Fruit fly (Drosophila melanogaster) whole organism, embryonic: ENCODE data around the gene CG3513.

ENCODE experiments used
- ATbp ChIP-seq: fragments of 200-800 bp; sonication (Bioruptor generic); optimal IDR thresholded peaks from 2 replicates; lab custom pipeline; 2017; ENCODE audit warnings: missing biosample characterization, mild to moderate bottlenecking, missing genetic modification characterization, missing genetic modification reagents
- Blimp-1 ChIP-seq: fragments of 200-800 bp; sonication (Bioruptor generic); optimal IDR thresholded peaks from 3 replicates; lab custom pipeline; 2018; ENCODE audit warnings: missing biosample characterization, missing genetic modification characterization, mild to moderate bottlenecking, moderate library complexity, missing genetic modification reagents
- CG13296 ChIP-seq: fragments of 200-800 bp; sonication (Bioruptor generic); optimal IDR thresholded peaks from 3 replicates; lab custom pipeline; 2018; ENCODE audit warnings: missing biosample characterization, mild to moderate bottlenecking, missing genetic modification characterization
- CG14667 ChIP-seq: fragments of 200-800 bp; sonication (Bioruptor generic); IDR thresholded peaks from 2 replicates; pipeline ENCODE4 v1.3.6; 2022; ENCODE audit warnings: missing biosample characterization, missing genetic modification characterization
- CG17186 ChIP-seq: fragments of 200-800 bp; sonication (Bioruptor generic); optimal IDR thresholded peaks from 3 replicates; lab custom pipeline; 2017; ENCODE audit warnings: missing biosample characterization, missing genetic modification reagents, missing genetic modification characterization
- CG17385 ChIP-seq: fragments of 200-800 bp; sonication (Bioruptor generic); optimal IDR thresholded peaks from 3 replicates; lab custom pipeline; 2018; ENCODE audit warnings: missing biosample characterization, mild to moderate bottlenecking, missing genetic modification characterization
- CG17612 ChIP-seq: fragments of 200-800 bp; sonication (Bioruptor generic); IDR thresholded peaks from 2 replicates; pipeline ENCODE4 v1.3.6; 2022; ENCODE audit warnings: missing biosample characterization, missing genetic modification characterization
- CG18011 ChIP-seq: fragments of 200-800 bp; sonication (Bioruptor generic); optimal IDR thresholded peaks from 2 replicates; lab custom pipeline; 2017; ENCODE audit warnings: missing biosample characterization, missing genetic modification characterization, mild to moderate bottlenecking, moderate library complexity, missing genotype
- CG30403 ChIP-seq: fragments of 200-800 bp; sonication (Bioruptor generic); optimal IDR thresholded peaks from 3 replicates; lab custom pipeline; 2016; ENCODE audit warnings: missing biosample characterization, missing genetic modification characterization
- CG34422 ChIP-seq: fragments of 200-800 bp; sonication (Bioruptor generic); IDR thresholded peaks from 3 replicates; pipeline ENCODE4 v1.3.6; 2022; ENCODE audit warnings: missing biosample characterization, missing genetic modification characterization
- CG4617 ChIP-seq: fragments of 200-800 bp; sonication (Bioruptor generic); optimal IDR thresholded peaks from 3 replicates; lab custom pipeline; 2016; ENCODE audit warnings: missing biosample characterization, missing genetic modification characterization, borderline replicate concordance
- CG4820 ChIP-seq: fragments of 200-800 bp; sonication (Bioruptor generic); optimal IDR thresholded peaks from 3 replicates; lab custom pipeline; 2016; ENCODE audit warnings: missing biosample characterization, missing genetic modification characterization
- CG6765 ChIP-seq: fragments of 200-800 bp; sonication (Bioruptor generic); optimal IDR thresholded peaks from 3 replicates; lab custom pipeline; 2017; ENCODE audit warnings: missing biosample characterization, mild to moderate bottlenecking, missing genetic modification characterization
- CG8089 ChIP-seq: fragments of 200-800 bp; sonication (Bioruptor generic); optimal IDR thresholded peaks from 3 replicates; lab custom pipeline; 2016; ENCODE audit warnings: missing biosample characterization, missing genetic modification characterization
- CG8388 ChIP-seq: fragments of 200-800 bp; sonication (Bioruptor generic); optimal IDR thresholded peaks from 2 replicates; lab custom pipeline; 2019; ENCODE audit warnings: missing biosample characterization, mild to moderate bottlenecking, missing genetic modification characterization, moderate library complexity
- CG9215 ChIP-seq: fragments of 200-800 bp; sonication (Bioruptor generic); IDR thresholded peaks from 2 replicates; pipeline ENCODE4 v1.3.6; 2022; ENCODE audit warnings: missing biosample characterization, missing genetic modification characterization
- CG9817 ChIP-seq: fragments of 200-800 bp; sonication (Bioruptor generic); optimal IDR thresholded peaks from 2 replicates; lab custom pipeline; 2018; ENCODE audit warnings: missing biosample characterization, mild to moderate bottlenecking, missing genetic modification characterization, moderate library complexity
- CG9932 ChIP-seq: fragments of 200-800 bp; sonication (Bioruptor generic); IDR thresholded peaks from 2 replicates; pipeline ENCODE4 v1.3.6; 2022; ENCODE audit warnings: missing biosample characterization, missing genetic modification characterization
- Camta ChIP-seq: fragments of 200-800 bp; sonication (Bioruptor generic); optimal IDR thresholded peaks from 2 replicates; lab custom pipeline; 2016; ENCODE audit warnings: missing biosample characterization, missing genetic modification characterization
- D19A ChIP-seq: fragments of 200-800 bp; optimal IDR thresholded peaks from 3 replicates; lab custom pipeline; 2019; ENCODE audit warnings: missing biosample characterization, mild to moderate bottlenecking, missing genetic modification characterization, moderate library complexity
- Ets65A ChIP-seq: fragments of 200-800 bp; sonication (Bioruptor generic); peaks from one replicate; lab custom pipeline; 2016; ENCODE audit warnings: missing biosample characterization, missing genetic modification characterization
- Hmr ChIP-seq: fragments of 200-800 bp; sonication (Bioruptor generic); optimal IDR thresholded peaks from 3 replicates; lab custom pipeline; 2017; ENCODE audit warnings: mild to moderate bottlenecking, missing biosample characterization, missing genetic modification reagents, missing genetic modification characterization
- MBD-R2 ChIP-seq: fragments of 200-800 bp; sonication (Bioruptor generic); IDR thresholded peaks from 2 replicates; pipeline ENCODE4 v1.3.6; 2022; ENCODE audit warnings: missing biosample characterization, missing genetic modification characterization
- PHDP ChIP-seq: fragments of 200-800 bp; sonication (Bioruptor generic); optimal IDR thresholded peaks from 3 replicates; lab custom pipeline; 2018; ENCODE audit warnings: missing biosample characterization, mild to moderate bottlenecking, missing genetic modification characterization, moderate library complexity
- Pdp1 ChIP-seq, 2 experiments: fragments of 200-800 bp; sonication (Bioruptor generic); optimal IDR thresholded peaks; 3 replicates each; lab custom pipeline; 2016; ENCODE audit warnings: missing biosample characterization in 2 of 2, missing genetic modification characterization in 2 of 2, mild to moderate bottlenecking in 1 of 2, moderate library complexity in 1 of 2
- Trl ChIP-seq, 3 experiments: fragments of >200 bp in 2 of 3; fragments of 200-800 bp in 1 of 3; sonication (Bioruptor generic) in 1 of 3; optimal IDR thresholded peaks; 2 replicates in 1 of 3; 3 replicates in 2 of 3; lab custom pipeline; 2016 to 2017; ENCODE audit warnings: missing biosample characterization in 1 of 3, missing genetic modification characterization in 1 of 3
- Usf ChIP-seq: fragments of 200-800 bp; sonication (Bioruptor generic); optimal IDR thresholded peaks from 2 replicates; lab custom pipeline; 2017; ENCODE audit warnings: missing genotype, missing biosample characterization, missing genetic modification characterization
- Xrp1 ChIP-seq: fragments of 200-800 bp; sonication (Bioruptor generic); IDR thresholded peaks from 2 replicates; pipeline ENCODE4 v1.3.6; 2022; ENCODE audit warnings: missing biosample characterization, missing genetic modification characterization
- YL-1 ChIP-seq: fragments of 200-800 bp; sonication (Bioruptor generic); optimal IDR thresholded peaks from 3 replicates; lab custom pipeline; 2017; ENCODE audit warnings: missing biosample characterization, mild to moderate bottlenecking, missing genetic modification characterization
- al ChIP-seq: fragments of 200-800 bp; sonication (Bioruptor generic); IDR thresholded peaks from 2 replicates; pipeline ENCODE4 v1.3.6; 2022; ENCODE audit warnings: missing biosample characterization, missing genetic modification characterization
- ase ChIP-seq: fragments of 200-800 bp; sonication (Bioruptor generic); IDR thresholded peaks from 3 replicates; pipeline ENCODE4 v1.3.6; 2022; ENCODE audit warnings: missing biosample characterization, missing genetic modification characterization
- dm ChIP-seq: fragments of 200-800 bp; sonication (Bioruptor generic); optimal IDR thresholded peaks from 3 replicates; lab custom pipeline; 2016; ENCODE audit warnings: missing biosample characterization, missing genetic modification characterization
- dpn ChIP-seq, 2 experiments: fragments of 200-800 bp; sonication (Bioruptor generic); optimal IDR thresholded peaks; 3 replicates each; lab custom pipeline; 2016; ENCODE audit warnings: missing biosample characterization in 2 of 2, missing genetic modification characterization in 2 of 2
- esg ChIP-seq: fragments of 200-800 bp; sonication (Bioruptor generic); conservative IDR thresholded peaks from 2 replicates; pipeline ENCODE4 v1.3.6; 2022; ENCODE audit warnings: missing biosample characterization, missing genetic modification characterization
- ewg ChIP-seq: fragments of 200-800 bp; sonication (Bioruptor generic); optimal IDR thresholded peaks from 3 replicates; lab custom pipeline; 2017; ENCODE audit warnings: mild to moderate bottlenecking, missing biosample characterization, missing genetic modification reagents, missing genetic modification characterization
- ftz-f1 ChIP-seq: fragments of 200-800 bp; sonication (Bioruptor generic); optimal IDR thresholded peaks from 2 replicates; lab custom pipeline; 2016; ENCODE audit warnings: missing biosample characterization, missing genetic modification characterization
- grau ChIP-seq: fragments of 200-800 bp; optimal IDR thresholded peaks from 3 replicates; lab custom pipeline; 2019; ENCODE audit warnings: missing biosample characterization, mild to moderate bottlenecking, missing genetic modification characterization, moderate library complexity
- ham ChIP-seq: fragments of 200-800 bp; sonication (Bioruptor generic); IDR thresholded peaks from 2 replicates; pipeline ENCODE4 v1.3.6; 2022; ENCODE audit warnings: missing biosample characterization, missing genetic modification characterization
- inv ChIP-seq: fragments of 200-800 bp; sonication (Bioruptor generic); IDR thresholded peaks from 2 replicates; pipeline ENCODE4 v1.3.6; 2022; ENCODE audit warnings: missing biosample characterization, missing genetic modification characterization; ENCODE audit not compliant: partially characterized antibody
- klu ChIP-seq: fragments of 200-800 bp; sonication (Bioruptor generic); IDR thresholded peaks from 2 replicates; pipeline ENCODE4 v1.3.6; 2022; ENCODE audit warnings: missing biosample characterization, missing genetic modification characterization
- knrl ChIP-seq: fragments of 200-800 bp; sonication (Bioruptor generic); IDR thresholded peaks from 3 replicates; pipeline ENCODE4 v1.3.6; 2022; ENCODE audit warnings: missing biosample characterization, missing genetic modification characterization; ENCODE audit not compliant: partially characterized antibody
- lmd ChIP-seq: fragments of 200-800 bp; sonication (Bioruptor generic); IDR thresholded peaks from 2 replicates; pipeline ENCODE4 v1.3.6; 2022; ENCODE audit warnings: missing biosample characterization, missing genetic modification characterization
- org-1 ChIP-seq: fragments of 200-800 bp; sonication (Bioruptor generic); optimal IDR thresholded peaks from 2 replicates; lab custom pipeline; 2017; ENCODE audit warnings: missing biosample characterization, missing genetic modification characterization
- rib ChIP-seq: fragments of 200-800 bp; sonication (Bioruptor generic); IDR thresholded peaks from 2 replicates; pipeline ENCODE4 v1.3.6; 2022; ENCODE audit warnings: missing biosample characterization, missing genetic modification characterization
- slou ChIP-seq: fragments of 200-800 bp; sonication (Bioruptor generic); optimal IDR thresholded peaks from 3 replicates; lab custom pipeline; 2016; ENCODE audit warnings: missing biosample characterization, missing genetic modification characterization
- ttk ChIP-seq: fragments of 200-800 bp; sonication (Bioruptor generic); IDR thresholded peaks from 2 replicates; pipeline ENCODE4 v2.1.2; 2022; ENCODE audit warnings: missing biosample characterization, missing genetic modification characterization
- yki ChIP-seq: fragments of >200 bp; optimal IDR thresholded peaks from 3 replicates; lab custom pipeline; 2018
- zen2 ChIP-seq: fragments of 200-800 bp; sonication (Bioruptor generic); IDR thresholded peaks from 3 replicates; pipeline ENCODE4 v1.3.6; 2022; ENCODE audit warnings: missing biosample characterization, missing genetic modification characterization; ENCODE audit not compliant: partially characterized antibody
- zf30C ChIP-seq: fragments of 200-800 bp; sonication (Bioruptor generic); optimal IDR thresholded peaks from 3 replicates; lab custom pipeline; 2018; ENCODE audit warnings: missing biosample characterization, mild to moderate bottlenecking, missing genetic modification characterization

The CG3513 gene

DNA sequence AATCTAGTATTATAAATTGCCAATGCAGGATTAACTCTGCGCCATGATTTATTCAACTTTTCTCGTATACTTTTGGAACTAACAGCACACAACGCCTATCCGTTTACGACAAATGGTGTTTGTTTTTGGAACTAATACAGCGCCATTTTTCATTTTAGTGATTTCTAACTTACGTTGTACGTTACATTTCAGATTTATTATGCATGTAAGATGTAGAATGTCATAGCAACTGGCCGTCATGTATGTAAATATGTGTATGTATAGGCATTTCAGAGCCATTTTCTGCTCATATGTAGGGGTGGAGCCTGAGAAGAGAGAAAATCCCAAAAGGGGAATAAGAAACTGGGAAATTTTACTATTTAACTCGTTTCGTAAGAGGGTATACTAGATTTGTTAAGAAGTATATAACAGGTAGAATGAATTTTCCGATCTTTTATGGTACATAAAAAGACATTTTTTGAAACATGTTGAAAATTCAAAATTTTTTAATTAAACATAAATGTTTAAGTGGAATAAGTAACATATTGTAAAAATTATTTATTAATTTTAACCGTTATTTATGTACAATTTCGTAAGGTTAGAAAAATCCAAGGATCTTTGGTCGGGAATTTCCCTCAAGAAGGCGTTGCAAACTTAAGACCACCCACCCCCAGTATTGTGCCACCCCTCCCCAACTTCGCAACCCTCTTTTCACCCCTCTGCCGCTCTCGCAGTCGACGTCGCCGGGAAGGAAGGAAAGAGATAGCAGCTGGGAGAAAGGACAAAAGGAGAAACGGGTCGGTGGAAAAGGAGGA lies 35.4 kb downstream of the CG3513 start (continued):
- TF ChIP-seq zf30C (GFP tag; lab: Kevin White, UChicago) (no peak), klu (GFP tag; lab: Robert Waterston, UW) (no peak), lmd (GFP tag; lab: Robert Waterston, UW) (peak; percentile 55), Usf (GFP tag; lab: Kevin White, UChicago) (no peak), grau (tag; lab: Kevin White, UChicago) (peak; percentile 49), CG14667 (GFP tag; lab: Robert Waterston, UW) (no peak), CG17385 (GFP tag; lab: Kevin White, UChicago) (peak; percentile 24), CG9932 (GFP tag; lab: Robert Waterston, UW) (peak; percentile 63; the same call in 1 of the 2 replicates), CG8089 (GFP tag; lab: Kevin White, UChicago) (peak; percentile 21), Pdp1 (GFP tag; optimal IDR thresholded peaks at IDR 0.05; lab: Kevin White, UChicago) (peak; percentile 50 to 74), Blimp-1 (GFP tag; lab: Kevin White, UChicago) (peak; percentile 55), CG8388 (peak; percentile 2), esg (GFP tag; lab: Robert Waterston, UW) (no peak), ftz-f1 (GFP tag; lab: Kevin White, UChicago) (no peak), CG4820 (GFP tag; lab: Kevin White, UChicago) (peak; percentile 51), yki (peak; percentile 32), CG6765 (GFP tag; lab: Kevin White, UChicago) (no peak), CG13296 (no peak), CG9817 (tag; lab: Kevin White, UChicago) (peak; percentile 51), Hmr (GFP tag; lab: Kevin White, UChicago) (peak; percentile 64), org-1 (GFP tag; lab: Kevin White, UChicago) (no peak), Ets65A (GFP tag; lab: Kevin White, UChicago) (peak; percentile 93), al (GFP tag; lab: Robert Waterston, UW) (0 out of 2 replicates have a peak, but pooled peaks have one; percentile 3), Trl (optimal IDR thresholded peaks at IDR 0.05; lab: Kevin White, UChicago) (peak; percentile 48 to 60), Trl (GFP tag; optimal IDR thresholded peaks at IDR 0.05; lab: Kevin White, UChicago) (peak; percentile 74), D19A (peak; percentile 53), CG18011 (no peak), ttk (GFP tag; lab: Robert Waterston, UW) (no peak), inv (GFP tag; lab: Robert Waterston, UW) (no peak; the same call in 1 of the 2 replicates), dpn (GFP tag; optimal IDR thresholded peaks at IDR 0.05; lab: Kevin White, UChicago) (peak; percentile 43 to 71), slou (GFP tag; lab: Kevin White, UChicago) (no peak), knrl (GFP tag; lab: Robert Waterston, UW) (peak; percentile 80), Xrp1 (GFP tag; lab: Robert Waterston, UW) (no peak; the same call in 1 of the 2 replicates), dm (peak; percentile 40), PHDP (tag; lab: Kevin White, UChicago) (no peak), CG30403 (GFP tag; lab: Kevin White, UChicago) (peak; percentile 49), ham (GFP tag; lab: Robert Waterston, UW) (no peak), CG17612 (GFP tag; lab: Robert Waterston, UW) (no peak), MBD-R2 (GFP tag; lab: Robert Waterston, UW) (no peak), CG17186 (GFP tag; lab: Kevin White, UChicago) (no peak), ase (GFP tag; lab: Robert Waterston, UW) (peak; percentile 71; the same call in 2 of the 3 replicates), rib (no peak), Camta (GFP tag; lab: Kevin White, UChicago) (peak; percentile 16), YL-1 (no peak), CG4617 (GFP tag; lab: Kevin White, UChicago) (peak; percentile 30), CG34422 (GFP tag; lab: Robert Waterston, UW) (peak; percentile 73), ATbp (GFP tag; lab: Kevin White, UChicago) (no peak), CG9215 (GFP tag; lab: Robert Waterston, UW) (no peak), ewg (GFP tag; lab: Kevin White, UChicago) (peak; percentile 42), zen2 (GFP tag; lab: Robert Waterston, UW) (no peak)
